Fruit fly (Drosophila melanogaster) whole organism, embryonic: ENCODE results near the gene CG5326.

ENCODE experiments used
- Abd-B ChIP-seq: fragments of 200-800 bp; sonication (Bioruptor generic); optimal IDR thresholded peaks from 2 replicates; lab custom pipeline; 2018; ENCODE audit warnings: missing biosample characterization, mild to moderate bottlenecking, missing genetic modification characterization, moderate library complexity
- BEAF-32 ChIP-seq: fragments of 200-800 bp; sonication (Bioruptor generic); optimal IDR thresholded peaks from 3 replicates; lab custom pipeline; 2017; ENCODE audit warnings: missing biosample characterization, missing genetic modification characterization, mild to moderate bottlenecking, moderate library complexity, missing genetic modification reagents
- CG11456 ChIP-seq: fragments of 200-800 bp; sonication (Bioruptor generic); IDR thresholded peaks from 3 replicates; pipeline ENCODE4 v1.3.6; 2022; ENCODE audit warnings: missing biosample characterization, missing genetic modification characterization
- CG13894 ChIP-seq: fragments of 200-800 bp; sonication (Bioruptor generic); optimal IDR thresholded peaks from 3 replicates; lab custom pipeline; 2018; ENCODE audit warnings: missing biosample characterization, mild to moderate bottlenecking, missing genetic modification characterization, moderate library complexity
- CG14710 ChIP-seq: fragments of 200-800 bp; sonication (Bioruptor generic); optimal IDR thresholded peaks from 3 replicates; lab custom pipeline; 2019; ENCODE audit warnings: missing biosample characterization, mild to moderate bottlenecking, missing genetic modification characterization, moderate library complexity
- CG15514 ChIP-seq: fragments of 200-800 bp; sonication (Bioruptor generic); optimal IDR thresholded peaks from 3 replicates; lab custom pipeline; 2017; ENCODE audit warnings: missing biosample characterization, missing genetic modification characterization, mild to moderate bottlenecking, moderate library complexity, missing genetic modification reagents
- CG16779 ChIP-seq: fragments of 200-800 bp; sonication (Bioruptor generic); IDR thresholded peaks from 2 replicates; pipeline ENCODE4 v1.3.6; 2022; ENCODE audit warnings: missing biosample characterization, missing genetic modification characterization
- CG16813 ChIP-seq: fragments of 200-800 bp; sonication (Bioruptor generic); IDR thresholded peaks from 3 replicates; pipeline ENCODE4 v1.3.6; 2022; ENCODE audit warnings: missing biosample characterization, missing genetic modification characterization; ENCODE audit not compliant: partially characterized antibody
- CG17186 ChIP-seq: fragments of 200-800 bp; sonication (Bioruptor generic); optimal IDR thresholded peaks from 3 replicates; lab custom pipeline; 2017; ENCODE audit warnings: missing biosample characterization, missing genetic modification reagents, missing genetic modification characterization
- CG17829 ChIP-seq: fragments of 200-800 bp; optimal IDR thresholded peaks from 2 replicates; lab custom pipeline; 2019; ENCODE audit warnings: missing biosample characterization, mild to moderate bottlenecking, missing genetic modification characterization, moderate library complexity
- CG2120 ChIP-seq: fragments of 200-800 bp; sonication (Bioruptor generic); optimal IDR thresholded peaks from 3 replicates; lab custom pipeline; 2016; ENCODE audit warnings: missing biosample characterization, missing genetic modification characterization
- CG33213 ChIP-seq: fragments of 200-800 bp; sonication (Bioruptor generic); optimal IDR thresholded peaks from 3 replicates; lab custom pipeline; 2016; ENCODE audit warnings: missing biosample characterization, missing genetic modification characterization
- CG34224 ChIP-seq: fragments of 200-800 bp; sonication (Bioruptor generic); IDR thresholded peaks from 3 replicates; pipeline ENCODE4 v1.3.6; 2022; ENCODE audit warnings: missing biosample characterization, missing genetic modification characterization; ENCODE audit not compliant: partially characterized antibody
- CG34376 ChIP-seq: fragments of 200-800 bp; sonication (Bioruptor generic); optimal IDR thresholded peaks from 2 replicates; lab custom pipeline; 2018; ENCODE audit warnings: missing biosample characterization, mild to moderate bottlenecking, missing genetic modification characterization
- CG3995 ChIP-seq: fragments of 200-800 bp; sonication (Bioruptor generic); optimal IDR thresholded peaks from 3 replicates; lab custom pipeline; 2016; ENCODE audit warnings: missing biosample characterization, missing genetic modification characterization
- CG42726 ChIP-seq: fragments of 200-800 bp; sonication (Bioruptor generic); IDR thresholded peaks from 2 replicates; pipeline ENCODE4 v1.3.6; 2022; ENCODE audit warnings: missing biosample characterization, missing genetic modification characterization; ENCODE audit not compliant: partially characterized antibody
- CG5245 ChIP-seq: fragments of 200-800 bp; sonication (Bioruptor generic); optimal IDR thresholded peaks from 3 replicates; lab custom pipeline; 2016; ENCODE audit warnings: missing biosample characterization, missing genetic modification characterization
- CG6175 ChIP-seq: fragments of 200-800 bp; sonication (Bioruptor generic); IDR thresholded peaks from 3 replicates; pipeline ENCODE4 v1.3.6; 2022; ENCODE audit warnings: missing biosample characterization, missing genetic modification characterization
- CG8924 ChIP-seq: fragments of 200-800 bp; optimal IDR thresholded peaks from 3 replicates; lab custom pipeline; 2019; ENCODE audit warnings: missing biosample characterization, mild to moderate bottlenecking, missing genetic modification characterization, moderate library complexity
- CoRest ChIP-seq: fragments of 200-800 bp; sonication (Bioruptor generic); optimal IDR thresholded peaks from 3 replicates; lab custom pipeline; 2018; ENCODE audit warnings: missing biosample characterization, mild to moderate bottlenecking, missing genetic modification characterization, moderate library complexity
- Dbx ChIP-seq: fragments of 200-800 bp; sonication (Bioruptor generic); IDR thresholded peaks from 3 replicates; pipeline ENCODE4 v1.3.6; 2022; ENCODE audit warnings: missing biosample characterization, missing genetic modification characterization
- Dip3 ChIP-seq: fragments of 200-800 bp; sonication (Bioruptor generic); optimal IDR thresholded peaks from 3 replicates; lab custom pipeline; 2016; ENCODE audit warnings: missing biosample characterization, missing genetic modification characterization
- Dll ChIP-seq: fragments of 200-800 bp; sonication (Bioruptor generic); IDR thresholded peaks from 4 replicates; pipeline ENCODE4 v1.3.6; 2022; ENCODE audit warnings: missing biosample characterization, missing genetic modification characterization; ENCODE audit not compliant: partially characterized antibody
- Doc3 ChIP-seq: fragments of 200-800 bp; sonication (Bioruptor generic); IDR thresholded peaks from 3 replicates; pipeline ENCODE4 v1.3.6; 2022; ENCODE audit warnings: missing biosample characterization, missing genetic modification characterization; ENCODE audit not compliant: partially characterized antibody
- E2f2 ChIP-seq: fragments of 200-800 bp; sonication (Bioruptor generic); IDR thresholded peaks from 2 replicates; pipeline ENCODE4 v1.3.6; 2022; ENCODE audit warnings: missing biosample characterization, missing genetic modification characterization
- ERR ChIP-seq: fragments of 200-800 bp; sonication (Bioruptor generic); optimal IDR thresholded peaks from 2 replicates; lab custom pipeline; 2016; ENCODE audit warnings: missing biosample characterization, missing genetic modification characterization
- Ets65A ChIP-seq: fragments of 200-800 bp; sonication (Bioruptor generic); peaks from one replicate; lab custom pipeline; 2016; ENCODE audit warnings: missing biosample characterization, missing genetic modification characterization
- Ets97D ChIP-seq: fragments of 200-800 bp; sonication (Bioruptor generic); optimal IDR thresholded peaks from 3 replicates; lab custom pipeline; 2016; ENCODE audit warnings: missing biosample characterization, missing genetic modification characterization
- HmgZ ChIP-seq: fragments of 200-800 bp; sonication (Bioruptor generic); optimal IDR thresholded peaks from 2 replicates; lab custom pipeline; 2018; ENCODE audit warnings: missing biosample characterization, mild to moderate bottlenecking, missing genetic modification characterization
- MESR4 ChIP-seq: fragments of 200-800 bp; sonication (Bioruptor generic); optimal IDR thresholded peaks from 2 replicates; lab custom pipeline; 2018; ENCODE audit warnings: missing biosample characterization, mild to moderate bottlenecking, missing genetic modification characterization, moderate library complexity
- Nf-YC ChIP-seq: fragments of 200-800 bp; optimal IDR thresholded peaks from 3 replicates; lab custom pipeline; 2019; ENCODE audit warnings: missing biosample characterization, mild to moderate bottlenecking, missing genetic modification characterization, moderate library complexity
- Sin3A ChIP-seq: fragments of >200 bp; optimal IDR thresholded peaks from 2 replicates; lab custom pipeline; 2018
- Taf1 ChIP-seq: fragments of 200-800 bp; sonication (Bioruptor generic); IDR thresholded peaks from 2 replicates; pipeline ENCODE4 v1.3.6; 2022; ENCODE audit warnings: missing biosample characterization, missing genetic modification characterization
- chinmo ChIP-seq: fragments of 200-800 bp; sonication (Bioruptor generic); IDR thresholded peaks from 4 replicates; pipeline ENCODE4 v1.3.6; 2022; ENCODE audit warnings: missing biosample characterization, missing genetic modification characterization; ENCODE audit not compliant: partially characterized antibody
- dm ChIP-seq: fragments of 200-800 bp; sonication (Bioruptor generic); optimal IDR thresholded peaks from 3 replicates; lab custom pipeline; 2016; ENCODE audit warnings: missing biosample characterization, missing genetic modification characterization
- grau ChIP-seq: fragments of 200-800 bp; optimal IDR thresholded peaks from 3 replicates; lab custom pipeline; 2019; ENCODE audit warnings: missing biosample characterization, mild to moderate bottlenecking, missing genetic modification characterization, moderate library complexity
- gro ChIP-seq: fragments of 200-800 bp; sonication (Bioruptor generic); optimal IDR thresholded peaks from 2 replicates; lab custom pipeline; 2016; ENCODE audit warnings: missing biosample characterization, missing genetic modification characterization
- hb ChIP-seq: fragments of 200-800 bp; sonication (Bioruptor generic); IDR thresholded peaks from 3 replicates; pipeline ENCODE4 v1.3.6; 2022; ENCODE audit warnings: missing biosample characterization, missing genetic modification characterization; ENCODE audit not compliant: partially characterized antibody
- hbn ChIP-seq: fragments of 200-800 bp; sonication (Bioruptor generic); IDR thresholded peaks from 2 replicates; pipeline ENCODE4 v1.3.6; 2022; ENCODE audit warnings: missing biosample characterization, missing genetic modification characterization; ENCODE audit not compliant: partially characterized antibody
- lilli ChIP-seq: fragments of 200-800 bp; sonication (Bioruptor generic); optimal IDR thresholded peaks from 3 replicates; lab custom pipeline; 2016; ENCODE audit warnings: missing biosample characterization, missing genetic modification characterization
- mam ChIP-seq: fragments of 200-800 bp; sonication (Bioruptor generic); optimal IDR thresholded peaks from 3 replicates; lab custom pipeline; 2016; ENCODE audit warnings: missing biosample characterization, missing genetic modification characterization
- nerfin-2 ChIP-seq: fragments of 200-800 bp; sonication (Bioruptor generic); IDR thresholded peaks from 2 replicates; pipeline ENCODE4 v1.3.6; 2022; ENCODE audit warnings: missing biosample characterization, missing genetic modification characterization; ENCODE audit not compliant: partially characterized antibody
- phol ChIP-seq: fragments of 200-800 bp; sonication (Bioruptor generic); optimal IDR thresholded peaks from 3 replicates; lab custom pipeline; 2018; ENCODE audit warnings: missing biosample characterization, mild to moderate bottlenecking, missing genetic modification characterization, moderate library complexity
- sens ChIP-seq: fragments of 200-800 bp; sonication (Bioruptor generic); peaks from one replicate; lab custom pipeline; 2016; ENCODE audit warnings: missing biosample characterization, missing genetic modification characterization
- sob ChIP-seq: fragments of 200-800 bp; sonication (Bioruptor generic); IDR thresholded peaks from 2 replicates; pipeline ENCODE4 v1.3.6; 2022; ENCODE audit warnings: missing biosample characterization, missing genetic modification characterization
- tin ChIP-seq: fragments of 200-800 bp; sonication (Bioruptor generic); optimal IDR thresholded peaks from 3 replicates; lab custom pipeline; 2016; ENCODE audit warnings: missing biosample characterization, missing genetic modification characterization
- vvl ChIP-seq: fragments of 200-800 bp; sonication (Bioruptor generic); IDR thresholded peaks from 2 replicates; pipeline ENCODE4 v1.3.6; 2022; ENCODE audit warnings: missing biosample characterization, missing genetic modification characterization
- z ChIP-seq: fragments of 200-800 bp; sonication (Bioruptor generic); IDR thresholded peaks from 3 replicates; pipeline ENCODE4 v1.3.6; 2022; ENCODE audit warnings: missing biosample characterization, missing genetic modification characterization
- zen ChIP-seq: fragments of 200-800 bp; sonication (Bioruptor generic); optimal IDR thresholded peaks from 3 replicates; lab custom pipeline; 2018; ENCODE audit warnings: missing biosample characterization, mild to moderate bottlenecking, missing genetic modification characterization, moderate library complexity
- zen2 ChIP-seq: fragments of 200-800 bp; sonication (Bioruptor generic); IDR thresholded peaks from 3 replicates; pipeline ENCODE4 v1.3.6; 2022; ENCODE audit warnings: missing biosample characterization, missing genetic modification characterization; ENCODE audit not compliant: partially characterized antibody

CG5326 gene

dm6 chr3R:22580546-22580945 is 40.8 kb upstream of the CG5326 start, which contains the start of gene CSN6 (continued):
- TF ChIP-seq Nf-YC (tag; lab: Kevin White, UChicago) (peak; percentile 68), ERR (peak; percentile 18), CG42726 (GFP tag; lab: Robert Waterston, UW) (peak; percentile 92), vvl (GFP tag; lab: Robert Waterston, UW) (peak; percentile 31; the same call in 1 of the 2 replicates), Sin3A (lab: Kevin White, UChicago) (peak; percentile 37), sens (GFP tag; lab: Kevin White, UChicago) (peak; percentile 44), CG8924 (tag; lab: Kevin White, UChicago) (no peak), grau (tag; lab: Kevin White, UChicago) (peak; percentile 8), CG34224 (GFP tag; lab: Robert Waterston, UW) (peak; percentile 85), CG3995 (peak; percentile 15), tin (GFP tag; lab: Kevin White, UChicago) (peak; percentile 1), phol (tag; lab: Kevin White, UChicago) (peak; percentile 56), CG14710 (tag; lab: Kevin White, UChicago) (peak; percentile 99), CG33213 (peak; percentile 60), CG2120 (GFP tag; lab: Kevin White, UChicago) (no peak), z (no peak), dm (GFP tag; lab: Kevin White, UChicago) (peak; percentile 8), CG34376 (GFP tag; lab: Kevin White, UChicago) (peak; percentile 60), Dip3 (no peak), nerfin-2 (GFP tag; lab: Robert Waterston, UW) (peak; percentile 88), E2f2 (GFP tag; lab: Robert Waterston, UW) (peak; percentile 91), hbn (GFP tag; lab: Robert Waterston, UW) (peak; percentile 69), HmgZ (tag; lab: Kevin White, UChicago) (peak; percentile 69), CG17829 (tag; lab: Kevin White, UChicago) (peak; percentile 46), MESR4 (GFP tag; lab: Kevin White, UChicago) (peak; percentile 56), CG16779 (GFP tag; lab: Robert Waterston, UW) (0 out of 2 replicates have a peak, but pooled peaks have one; percentile 28), zen (tag; lab: Kevin White, UChicago) (peak; percentile 27), zen2 (peak; percentile 62; the same call in 2 of the 3 replicates), Ets65A (GFP tag; lab: Kevin White, UChicago) (peak; percentile 91), Doc3 (GFP tag; lab: Robert Waterston, UW) (peak; percentile 60; the same call in 2 of the 3 replicates), hb (peak; percentile 88), CG6175 (GFP tag; lab: Robert Waterston, UW) (no peak), chinmo (peak; percentile 75; the same call in 1 of the 4 replicates), BEAF-32 (GFP tag; lab: Kevin White, UChicago) (peak; percentile 79), CG5245 (GFP tag; lab: Kevin White, UChicago) (no peak), Dbx (GFP tag; lab: Robert Waterston, UW) (peak; percentile 57; the same call in 2 of the 3 replicates), CG11456 (GFP tag; lab: Robert Waterston, UW) (no peak; the same call in 2 of the 3 replicates), Ets97D (GFP tag; lab: Kevin White, UChicago) (peak; percentile 60), sob (GFP tag; lab: Robert Waterston, UW) (0 out of 2 replicates have a peak, but pooled peaks have one; percentile 24), Dll (GFP tag; lab: Robert Waterston, UW) (peak; percentile 82), CoRest (tag; lab: Kevin White, UChicago) (peak; percentile 9), CG15514 (peak; percentile 74), Abd-B (GFP tag; lab: Kevin White, UChicago) (peak; percentile 41), CG13894 (tag; lab: Kevin White, UChicago) (peak; percentile 67), CG17186 (GFP tag; lab: Kevin White, UChicago) (peak; percentile 27), gro (GFP tag; lab: Kevin White, UChicago) (peak; percentile 63), Taf1 (GFP tag; lab: Robert Waterston, UW) (no peak), CG16813 (GFP tag; lab: Robert Waterston, UW) (peak; percentile 79), mam (peak; percentile 37), lilli (GFP tag; lab: Kevin White, UChicago) (peak; percentile 10)
